Worm (Caenorhabditis elegans) whole organism, L2 larva: Measurements from ENCODE around the gene rps-30.

ENCODE experiments used
- C34F6.9 ChIP-seq: fragments of 150-350 bp; optimal IDR thresholded peaks from 2 replicates; lab custom pipeline; 2014; ENCODE audit warnings: missing biosample characterization, missing genetic modification characterization
- F13H6.1 ChIP-seq: sonication (generic microtip); optimal IDR thresholded peaks from 2 replicates; lab custom pipeline; 2016; ENCODE audit warnings: missing genetic modification characterization, missing compliant biosample characterization
- Y55F3AM.14 ChIP-seq: fragments of 200-800 bp; sonication (Bioruptor generic); optimal IDR thresholded peaks from 2 replicates; lab custom pipeline; 2018; ENCODE audit warnings: mild to moderate bottlenecking, missing genetic modification characterization, missing compliant biosample characterization
- ZK546.5 ChIP-seq: sonication (generic microtip); optimal IDR thresholded peaks from 2 replicates; lab custom pipeline; 2017; ENCODE audit warnings: missing biosample characterization, missing genetic modification characterization
- alr-1 ChIP-seq: fragments of 150-350 bp; optimal IDR thresholded peaks from 2 replicates; lab custom pipeline; 2014; ENCODE audit warnings: missing biosample characterization, missing genetic modification characterization
- aly-2 ChIP-seq: fragments of 150-350 bp; optimal IDR thresholded peaks from 2 replicates; lab custom pipeline; 2014; ENCODE audit warnings: missing biosample characterization, missing genetic modification characterization
- ama-1 ChIP-seq: fragments of 150-350 bp; optimal IDR thresholded peaks from 2 replicates; lab custom pipeline; 2018; ENCODE audit warnings: inconsistent platforms
- blmp-1 ChIP-seq: sonication (generic microtip); optimal IDR thresholded peaks from 2 replicates; lab custom pipeline; 2017; ENCODE audit warnings: missing genetic modification characterization, mild to moderate bottlenecking, missing compliant biosample characterization, antibody characterized with exemption, moderate library complexity; ENCODE audit not compliant: insufficient read depth
- ceh-16 ChIP-seq: fragments of 150-350 bp; optimal IDR thresholded peaks from 2 replicates; lab custom pipeline; 2014; ENCODE audit warnings: missing biosample characterization, missing genetic modification characterization
- crh-2 ChIP-seq: sonication (generic microtip); optimal IDR thresholded peaks from 2 replicates; lab custom pipeline; 2017; ENCODE audit warnings: missing biosample characterization, missing genetic modification characterization
- dmd-4 ChIP-seq: sonication (generic microtip); optimal IDR thresholded peaks from 2 replicates; lab custom pipeline; 2017; ENCODE audit warnings: missing biosample characterization, missing genetic modification characterization
- elt-1 ChIP-seq: fragments of 150-350 bp; optimal IDR thresholded peaks from 2 replicates; lab custom pipeline; 2014; ENCODE audit warnings: missing biosample characterization, missing genetic modification characterization
- elt-3 ChIP-seq: sonication (generic microtip); optimal IDR thresholded peaks from 2 replicates; lab custom pipeline; 2017; ENCODE audit warnings: missing biosample characterization, missing genetic modification characterization
- fos-1 ChIP-seq: fragments of 150-350 bp; optimal IDR thresholded peaks from 2 replicates; lab custom pipeline; 2014; ENCODE audit warnings: missing biosample characterization, missing genetic modification characterization
- gmeb-1 ChIP-seq: fragments of 150-350 bp; optimal IDR thresholded peaks from 2 replicates; lab custom pipeline; 2014; ENCODE audit warnings: missing biosample characterization, missing genetic modification characterization
- lin-11 ChIP-seq: fragments of 150-350 bp; sonication (generic microtip); optimal IDR thresholded peaks from 2 replicates; lab custom pipeline; 2014; ENCODE audit warnings: missing biosample characterization, missing genetic modification characterization, inconsistent platforms, mixed read lengths
- lin-13 ChIP-seq: fragments of 150-350 bp; optimal IDR thresholded peaks from 2 replicates; lab custom pipeline; 2014; ENCODE audit warnings: missing biosample characterization, missing genetic modification reagents, missing genetic modification characterization
- lin-39 ChIP-seq: fragments of 150-350 bp; optimal IDR thresholded peaks from 2 replicates; lab custom pipeline; 2014; ENCODE audit warnings: missing biosample characterization, missing genetic modification reagents, missing genetic modification characterization
- lsy-2 ChIP-seq, 2 experiments: fragments of 150-350 bp in 1 of 2; sonication (generic microtip) in 1 of 2; optimal IDR thresholded peaks; 2 replicates each; lab custom pipeline; 2014 to 2017; ENCODE audit warnings: missing biosample characterization in 2 of 2, missing genetic modification characterization in 2 of 2
- mab-5 ChIP-seq: fragments of 150-350 bp; optimal IDR thresholded peaks from 2 replicates; lab custom pipeline; 2014; ENCODE audit warnings: missing biosample characterization, missing genetic modification characterization
- mdl-1 ChIP-seq, 2 experiments: fragments of 150-350 bp in 1 of 2; sonication (generic microtip) in 1 of 2; optimal IDR thresholded peaks; 2 replicates each; lab custom pipeline; 2017; ENCODE audit warnings: missing biosample characterization in 2 of 2, missing genetic modification characterization in 2 of 2
- nhr-10 ChIP-seq: sonication (generic microtip); optimal IDR thresholded peaks from 2 replicates; lab custom pipeline; 2017; ENCODE audit warnings: missing biosample characterization, missing genetic modification characterization
- nhr-11 ChIP-seq: fragments of 150-350 bp; optimal IDR thresholded peaks from 2 replicates; lab custom pipeline; 2014; ENCODE audit warnings: missing biosample characterization, missing genetic modification characterization
- nhr-12 ChIP-seq: fragments of 150-350 bp; optimal IDR thresholded peaks from 2 replicates; lab custom pipeline; 2014; ENCODE audit warnings: missing biosample characterization, missing genetic modification characterization
- nhr-129 ChIP-seq: fragments of 150-350 bp; optimal IDR thresholded peaks from 2 replicates; lab custom pipeline; 2014; ENCODE audit warnings: missing biosample characterization, missing genetic modification characterization
- nhr-21 ChIP-seq: fragments of 150-350 bp; optimal IDR thresholded peaks from 2 replicates; lab custom pipeline; 2014; ENCODE audit warnings: missing biosample characterization, missing genetic modification characterization
- nhr-23 ChIP-seq: fragments of 150-350 bp; optimal IDR thresholded peaks from 2 replicates; lab custom pipeline; 2014; ENCODE audit warnings: missing biosample characterization, missing genetic modification reagents, missing genetic modification characterization
- nhr-237 ChIP-seq: fragments of 150-350 bp; optimal IDR thresholded peaks from 2 replicates; lab custom pipeline; 2014; ENCODE audit warnings: missing biosample characterization, missing genetic modification characterization
- nhr-25 ChIP-seq: fragments of 150-350 bp; sonication (generic microtip); optimal IDR thresholded peaks from 3 replicates; lab custom pipeline; 2014; ENCODE audit warnings: missing biosample characterization, missing genetic modification characterization
- nhr-6 ChIP-seq: fragments of 150-350 bp; optimal IDR thresholded peaks from 2 replicates; lab custom pipeline; 2014; ENCODE audit warnings: missing biosample characterization, missing genetic modification characterization
- nhr-77 ChIP-seq: fragments of 150-350 bp; optimal IDR thresholded peaks from 2 replicates; lab custom pipeline; 2014; ENCODE audit warnings: missing biosample characterization, missing genetic modification characterization
- sem-4 ChIP-seq: fragments of 150-350 bp; optimal IDR thresholded peaks from 2 replicates; lab custom pipeline; 2014; ENCODE audit warnings: missing biosample characterization, missing genetic modification reagents, missing genetic modification characterization
- sma-3 ChIP-seq: sonication (generic microtip); optimal IDR thresholded peaks from 2 replicates; lab custom pipeline; 2016; ENCODE audit warnings: missing genetic modification reagents, missing genetic modification characterization, missing compliant biosample characterization
- sma-9 ChIP-seq, 2 experiments: fragments of 150-350 bp in 1 of 2; sonication (generic microtip) in 1 of 2; optimal IDR thresholded peaks; 2 replicates each; lab custom pipeline; 2014 to 2016; ENCODE audit warnings: missing genetic modification characterization in 2 of 2, mild to moderate bottlenecking in 1 of 2, missing biosample characterization in 1 of 2, missing compliant biosample characterization in 1 of 2, missing genetic modification reagents in 1 of 2, moderate library complexity in 1 of 2
- unc-55 ChIP-seq: fragments of 150-350 bp; sonication (generic microtip); optimal IDR thresholded peaks from 3 replicates; lab custom pipeline; 2014; ENCODE audit warnings: missing biosample characterization, missing genetic modification reagents, missing genetic modification characterization
- unc-62 ChIP-seq: fragments of 150-350 bp; optimal IDR thresholded peaks from 2 replicates; lab custom pipeline; 2014; ENCODE audit warnings: missing biosample characterization, missing genetic modification reagents, missing genetic modification characterization
- ztf-4 ChIP-seq: fragments of 150-350 bp; optimal IDR thresholded peaks from 2 replicates; lab custom pipeline; 2014; ENCODE audit warnings: missing biosample characterization, missing genetic modification characterization

The rps-30 gene

DNA sequence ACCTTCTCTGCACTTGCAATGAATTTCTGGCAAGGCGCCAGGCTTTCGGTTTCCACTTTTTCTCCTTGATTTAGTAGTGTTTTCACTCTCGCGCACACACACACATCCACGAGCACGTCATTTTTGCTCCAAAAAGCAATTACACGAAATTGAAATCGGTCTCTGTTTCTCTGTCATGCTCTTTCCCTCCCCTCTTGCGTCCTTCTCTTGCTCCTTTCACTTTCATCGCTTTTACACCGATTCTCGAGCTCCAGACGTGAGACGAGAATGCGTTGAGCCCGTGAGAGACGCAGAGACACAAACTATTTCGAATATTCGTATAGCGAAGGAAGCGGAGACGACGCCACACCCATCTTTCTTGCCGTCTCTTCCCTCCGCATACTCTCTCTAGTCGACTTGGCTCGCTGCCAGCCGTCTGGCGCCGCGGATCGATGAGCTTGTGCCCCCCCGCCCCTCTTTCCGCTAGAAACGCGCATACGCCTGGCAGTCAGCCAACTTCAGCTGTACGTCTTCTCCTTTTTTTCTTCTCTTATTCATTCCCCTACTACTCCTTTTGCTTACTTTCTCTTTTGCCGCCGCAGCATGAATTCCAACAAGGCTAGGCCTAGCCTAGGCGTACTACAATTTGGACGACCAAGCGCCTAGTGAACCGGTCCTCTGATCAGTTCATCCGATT is 48.2 kb upstream of the rps-30 start (continued):
- TF ChIP-seq gmeb-1 (tag; lab: Kevin White, UChicago) (no peak), mdl-1 (tag; optimal IDR thresholded peaks at IDR 0.05; lab: Kevin White, UChicago) (peak; percentile 68), ama-1 (lab: Kevin White, UChicago) (no peak), C34F6.9 (tag; lab: Kevin White, UChicago) (peak; percentile 94)

DNA sequence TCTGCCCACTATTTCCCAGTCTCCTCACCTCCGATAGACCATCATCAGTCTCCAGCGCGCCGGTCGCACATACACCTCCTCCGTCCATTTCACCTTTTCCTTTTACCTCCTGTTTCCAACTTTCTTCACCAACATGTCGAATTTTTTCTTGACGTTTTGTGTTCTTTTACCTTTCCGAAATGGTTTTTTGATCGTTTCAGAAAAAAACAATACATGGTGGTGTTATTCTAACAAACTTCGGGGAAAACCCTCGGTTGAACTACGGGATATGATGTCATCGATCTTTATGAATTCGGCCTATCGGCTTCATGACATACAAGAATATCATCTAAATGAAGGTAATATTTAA is 47.7 kb upstream of the rps-30 start, which contains the start of gene Y97E10C.1:
Gene Y97E10C.1 (plus strand): TSS at position 201 of the 349 bp plus-strand sequence.
- TF ChIP-seq nhr-25 (tag; lab: Kevin White, UChicago) (no peak), ZK546.5 (tag; lab: Kevin White, UChicago) (no peak), Y55F3AM.14 (GFP tag; lab: Kevin White, UChicago) (no peak), sem-4 (tag; lab: Kevin White, UChicago) (no peak), alr-1 (tag; lab: Kevin White, UChicago) (no peak), elt-3 (tag; lab: Kevin White, UChicago) (no peak), lin-11 (tag; lab: Kevin White, UChicago) (no peak), nhr-237 (tag; lab: Kevin White, UChicago) (no peak), lsy-2 (tag; optimal IDR thresholded peaks at IDR 0.05; lab: Kevin White, UChicago) (no peak), nhr-23 (no peak), lin-13 (GFP tag; lab: Kevin White, UChicago) (no peak), sma-9 (GFP tag; optimal IDR thresholded peaks at IDR 0.05; lab: Kevin White, UChicago) (no peak), sma-9 (tag; optimal IDR thresholded peaks at IDR 0.05; lab: Kevin White, UChicago) (no peak), aly-2 (no peak), blmp-1 (tag; lab: Kevin White, UChicago) (no peak), unc-62 (no peak), dmd-4 (no peak), gmeb-1 (tag; lab: Kevin White, UChicago) (no peak), sma-3 (GFP tag; lab: Kevin White, UChicago) (no peak), F13H6.1 (tag; lab: Kevin White, UChicago) (no peak)

DNA sequence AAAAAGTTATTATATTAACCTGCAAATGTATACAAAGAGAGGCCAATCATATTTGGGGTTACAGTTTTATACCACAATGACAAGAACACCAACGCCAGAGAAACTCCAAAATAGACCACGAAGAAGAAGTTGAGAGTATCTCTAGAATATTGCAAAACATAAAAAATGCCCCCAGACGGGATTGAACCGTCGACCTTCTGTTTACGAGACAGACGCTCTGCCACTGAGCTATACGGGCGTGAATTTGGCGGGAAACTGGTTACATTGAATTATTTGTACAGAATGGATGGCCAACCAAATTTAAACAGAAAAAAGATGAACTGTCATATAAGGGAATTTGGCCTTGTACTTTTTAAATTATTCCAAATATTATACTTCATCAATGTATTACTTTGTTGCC is 45.9 kb upstream of the rps-30 start:
- TF ChIP-seq nhr-6 (tag; lab: Kevin White, UChicago) = peak; percentile 20
- peak; percentile 24 for TF ChIP-seq unc-55 (GFP tag; lab: Kevin White, UChicago)
- TF ChIP-seq sem-4 (tag; lab: Kevin White, UChicago) = peak; percentile 19
- peak; percentile 44 for TF ChIP-seq lin-13 (GFP tag; lab: Kevin White, UChicago)
- TF ChIP-seq sma-3 (GFP tag; lab: Kevin White, UChicago) = peak; percentile 57
- TF ChIP-seq nhr-77 (tag; lab: Kevin White, UChicago) = no peak
- TF ChIP-seq alr-1 (tag; lab: Kevin White, UChicago) = no peak
- no peak for TF ChIP-seq lin-11 (tag; lab: Kevin White, UChicago)
- no peak for TF ChIP-seq elt-3 (tag; lab: Kevin White, UChicago)
- TF ChIP-seq F13H6.1 (tag; lab: Kevin White, UChicago) = peak; percentile 68
- peak; percentile 46 for TF ChIP-seq nhr-25 (tag; lab: Kevin White, UChicago)
- TF ChIP-seq Y55F3AM.14 (GFP tag; lab: Kevin White, UChicago) = peak; percentile 57
- peak; percentile 67 for TF ChIP-seq nhr-129 (tag; lab: Kevin White, UChicago)
- no peak for TF ChIP-seq nhr-237 (tag; lab: Kevin White, UChicago)
- TF ChIP-seq ama-1 (lab: Kevin White, UChicago) = peak; percentile 61
- peak in 1 of 2 experiments; percentile 52 for TF ChIP-seq lsy-2 (tag; optimal IDR thresholded peaks at IDR 0.05; lab: Kevin White, UChicago)
- TF ChIP-seq ceh-16 = no peak
- TF ChIP-seq lin-39 (tag; lab: Kevin White, UChicago) = no peak
- no peak for TF ChIP-seq elt-1 (tag; lab: Kevin White, UChicago)
- TF ChIP-seq sma-9 (GFP tag; optimal IDR thresholded peaks at IDR 0.05; lab: Kevin White, UChicago) = peak; percentile 42
- no peak for TF ChIP-seq sma-9 (tag; optimal IDR thresholded peaks at IDR 0.05; lab: Kevin White, UChicago)
- TF ChIP-seq nhr-12 (tag; lab: Kevin White, UChicago) = no peak
- no peak for TF ChIP-seq dmd-4
- TF ChIP-seq crh-2 = peak; percentile 68
- TF ChIP-seq nhr-10 (tag; lab: Kevin White, UChicago) = no peak
- no peak for TF ChIP-seq mab-5 (tag; lab: Kevin White, UChicago)
- TF ChIP-seq nhr-21 (tag; lab: Kevin White, UChicago) = peak; percentile 49
- TF ChIP-seq nhr-11 = no peak
- peak; percentile 15 for TF ChIP-seq C34F6.9 (tag; lab: Kevin White, UChicago)
- peak; percentile 63 for TF ChIP-seq fos-1 (tag; lab: Kevin White, UChicago)
- TF ChIP-seq ztf-4 (tag; lab: Kevin White, UChicago) = peak; percentile 63
- peak; percentile 42 for TF ChIP-seq gmeb-1 (tag; lab: Kevin White, UChicago)
